Fruit fly (Drosophila melanogaster): Measurements from ENCODE around the gene Atg101.

The Atg101 gene

dm6 chrX:18771995-18772394, 19.5 kb upstream of the Atg101 start (continued):
- peak; percentile 44 for TF ChIP-seq CTCF (GFP tag; optimal IDR thresholded peaks at IDR 0.05)
- TF ChIP-seq CG11247 (GFP tag; IDR thresholded peaks at IDR 0.05), result no peak
- peak in 1 of 3 experiments; percentile 46 for TF ChIP-seq lola (GFP tag; optimal IDR thresholded peaks at IDR 0.05)
- TF ChIP-seq MBD-R2 (GFP tag; IDR thresholded peaks at IDR 0.05), result peak; percentile 12; the same call in 1 of the 2 replicates
- 0 out of 2 replicates have a peak, but pooled peaks have one; percentile 15 for TF ChIP-seq slbo (GFP tag; IDR thresholded peaks at IDR 0.05)
- no peak for TF ChIP-seq Ets65A (GFP tag)
- peak; percentile 27 for TF ChIP-seq HmgZ (tag; optimal IDR thresholded peaks at IDR 0.05)
- TF ChIP-seq CG11504 (tag; optimal IDR thresholded peaks at IDR 0.05), result peak; percentile 20
- peak; percentile 61 for TF ChIP-seq Med (GFP tag)

DNA sequence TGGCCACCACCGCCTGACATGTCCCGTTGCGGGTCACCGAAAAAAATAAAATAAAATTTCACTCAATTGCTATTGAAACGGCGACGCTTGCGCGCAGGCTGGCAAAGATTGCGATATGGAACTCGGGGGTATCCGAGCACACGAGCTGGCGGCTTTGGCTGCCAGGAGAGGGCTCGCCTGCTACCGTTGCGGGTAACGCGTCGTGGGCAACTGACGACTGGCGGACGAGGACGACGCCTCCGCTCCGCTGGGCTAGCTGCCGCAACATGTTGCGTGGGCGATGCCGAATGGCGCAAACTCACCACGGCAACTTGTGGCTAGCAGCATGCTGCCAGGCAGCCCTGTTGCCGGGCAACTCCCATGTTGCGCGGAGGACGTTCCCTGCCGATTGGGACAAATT, 17.7 kb upstream of the Atg101 start, which contains the start of gene CCKLR-17D3:
CCKLR-17D3 (minus strand) TSS at position 211 of the 400 bp plus-strand sequence.
- TF ChIP-seq Jarid2 (GFP tag; optimal IDR thresholded peaks at IDR 0.05), result peak; percentile 71
- no peak for TF ChIP-seq mam (GFP tag; optimal IDR thresholded peaks at IDR 0.05)
- TF ChIP-seq sens (GFP tag), result peak; percentile 72
- TF ChIP-seq CG16813 (GFP tag; IDR thresholded peaks at IDR 0.05; ENCODE audit: partially characterized antibody), result 0 out of 3 replicates have a peak, but pooled peaks have one; percentile 14
- TF ChIP-seq ci (GFP tag; IDR thresholded peaks at IDR 0.05), result 0 out of 3 replicates have a peak, but pooled peaks have one; percentile 55
- TF ChIP-seq CG11504 (tag; optimal IDR thresholded peaks at IDR 0.05), result peak; percentile 99
- TF ChIP-seq ewg (GFP tag; optimal IDR thresholded peaks at IDR 0.05), result peak; percentile 74
- no peak for TF ChIP-seq trh (GFP tag; optimal IDR thresholded peaks at IDR 0.05)
- TF ChIP-seq nom (GFP tag; optimal IDR thresholded peaks at IDR 0.05), result peak; percentile 5
- TF ChIP-seq CG6689 (GFP tag; IDR thresholded peaks at IDR 0.05), result no peak
- peak; percentile 88 for TF ChIP-seq Deaf1 (tag; optimal IDR thresholded peaks at IDR 0.05)
- no peak for TF ChIP-seq CG8290 (GFP tag; optimal IDR thresholded peaks at IDR 0.05)
- TF ChIP-seq CG8290 (tag; optimal IDR thresholded peaks at IDR 0.05), result peak in 1 of 2 experiments; percentile 23
- TF ChIP-seq Med (GFP tag), result peak; percentile 87
- no peak for TF ChIP-seq slou (GFP tag; optimal IDR thresholded peaks at IDR 0.05)
- no peak for TF ChIP-seq D19A (tag; optimal IDR thresholded peaks at IDR 0.05)
- no peak for TF ChIP-seq Hr78 (GFP tag; optimal IDR thresholded peaks at IDR 0.05)
- TF ChIP-seq CG34376 (GFP tag; optimal IDR thresholded peaks at IDR 0.05), result no peak
- TF ChIP-seq HLH3B (GFP tag; IDR thresholded peaks at IDR 0.05), result no peak
- peak; percentile 2 for TF ChIP-seq Mad (GFP tag; optimal IDR thresholded peaks at IDR 0.05)
- no peak for TF ChIP-seq cg (GFP tag; optimal IDR thresholded peaks at IDR 0.05)
- TF ChIP-seq CG5180 (GFP tag; optimal IDR thresholded peaks at IDR 0.05), result peak; percentile 27
- TF ChIP-seq chm (GFP tag; IDR thresholded peaks at IDR 0.05), result 0 out of 2 replicates have a peak, but pooled peaks have one; percentile 23
- TF ChIP-seq CG42726 (GFP tag; IDR thresholded peaks at IDR 0.05; ENCODE audit: partially characterized antibody), result peak; percentile 29; the same call in 1 of the 2 replicates
- peak; percentile 27 for TF ChIP-seq Ets65A (GFP tag)

DNA sequence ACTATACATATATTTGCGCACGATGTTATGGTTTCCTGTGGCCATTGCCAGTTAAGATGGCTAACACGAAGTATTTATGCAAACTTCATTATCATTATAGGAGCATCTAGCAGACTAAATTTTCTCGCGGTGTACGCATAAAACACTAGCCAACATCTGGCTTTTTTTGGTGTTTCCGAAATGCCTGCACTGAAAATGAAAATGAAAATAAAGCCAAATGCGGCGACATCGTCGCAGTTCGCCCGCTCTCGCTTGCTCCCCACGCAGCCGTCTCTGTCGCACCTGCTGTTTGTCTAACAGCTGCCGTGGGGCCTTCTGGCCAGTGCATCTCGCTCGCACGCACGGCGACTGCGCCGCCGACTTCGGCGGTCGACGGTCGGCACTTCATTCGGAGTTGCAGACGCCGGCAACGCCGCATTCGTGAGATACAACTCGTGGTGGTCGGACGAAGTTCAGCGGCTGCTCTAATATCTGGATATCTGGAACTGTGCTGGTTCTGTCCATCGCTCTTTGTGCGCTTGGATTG, 16.6 kb upstream of the Atg101 start, which contains the start of gene CG6891:
CG6891 (plus strand) TSS at position 411 of the 526 bp plus-strand sequence.
- TF ChIP-seq pnt (GFP tag; optimal IDR thresholded peaks at IDR 0.05), result peak; percentile 22
- peak; percentile 20 for TF ChIP-seq CG10979 (tag; optimal IDR thresholded peaks at IDR 0.05)
- TF ChIP-seq Abd-B (GFP tag; optimal IDR thresholded peaks at IDR 0.05), result peak; percentile 37
- TF ChIP-seq sens (GFP tag), result peak; percentile 80
- peak in 1 of 2 experiments; percentile 7 for TF ChIP-seq dpn (GFP tag; optimal IDR thresholded peaks at IDR 0.05)
- TF ChIP-seq bbx (GFP tag; IDR thresholded peaks at IDR 0.05; ENCODE audit: partially characterized antibody), result peak; percentile 52
- no peak for TF ChIP-seq btn (GFP tag; optimal IDR thresholded peaks at IDR 0.05)
- TF ChIP-seq Opbp (GFP tag; IDR thresholded peaks at IDR 0.05; ENCODE audit: partially characterized antibody), result 0 out of 3 replicates have a peak, but pooled peaks have one; percentile 32
- TF ChIP-seq CG17829 (tag; optimal IDR thresholded peaks at IDR 0.05), result peak; percentile 41
- TF ChIP-seq NfI (GFP tag; optimal IDR thresholded peaks at IDR 0.05), result peak; percentile 15
- no peak for TF ChIP-seq CG10274 (GFP tag; optimal IDR thresholded peaks at IDR 0.05)
- peak; percentile 26 for TF ChIP-seq CG12769 (tag; optimal IDR thresholded peaks at IDR 0.05)
- peak; percentile 35; the same call in 1 of the 2 replicates for TF ChIP-seq CG14441 (GFP tag; IDR thresholded peaks at IDR 0.05)
- TF ChIP-seq Gsc (GFP tag; IDR thresholded peaks at IDR 0.05), result no peak
- 0 out of 3 replicates have a peak, but pooled peaks have one; percentile 16 for TF ChIP-seq CG17361 (GFP tag; IDR thresholded peaks at IDR 0.05)
- peak; percentile 6 for TF ChIP-seq CG14710 (tag; optimal IDR thresholded peaks at IDR 0.05)
- peak; percentile 57 for TF ChIP-seq sob (GFP tag; IDR thresholded peaks at IDR 0.05)
- TF ChIP-seq Mad (GFP tag; optimal IDR thresholded peaks at IDR 0.05), result peak; percentile 37
- TF ChIP-seq Bdp1 (GFP tag; optimal IDR thresholded peaks at IDR 0.05), result peak; percentile 1
